Fruit fly (Drosophila melanogaster): ENCODE data around the gene opa.

DNA sequence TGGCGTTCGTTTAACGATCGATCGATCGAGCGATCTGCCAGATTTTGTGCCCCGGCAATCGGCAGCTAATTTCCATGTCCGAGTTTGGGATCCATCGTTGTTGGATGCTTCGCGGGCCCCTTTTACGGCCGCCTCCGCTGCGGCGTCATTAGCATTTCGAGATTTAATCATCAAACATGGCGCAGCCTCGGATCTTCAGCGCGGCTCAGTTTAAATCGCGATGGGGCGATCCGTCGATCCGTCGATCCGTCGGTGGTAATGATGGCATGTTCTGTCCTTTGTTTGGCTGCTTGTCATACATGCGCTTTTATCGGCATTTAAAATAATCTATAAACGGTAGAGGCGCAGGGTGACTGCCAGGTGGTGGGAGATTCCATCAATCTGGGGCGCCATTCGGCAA, 47.8 kb downstream of the opa start:
- TF ChIP-seq CG32264 (GFP tag; optimal IDR thresholded peaks at IDR 0.05) = no peak
- no peak for TF ChIP-seq Hnf4 (GFP tag; optimal IDR thresholded peaks at IDR 0.05)
- TF ChIP-seq psq (GFP tag; optimal IDR thresholded peaks at IDR 0.05) = no peak
- TF ChIP-seq h (GFP tag; optimal IDR thresholded peaks at IDR 0.05) = no peak
- TF ChIP-seq sv (GFP tag; optimal IDR thresholded peaks at IDR 0.05) = no peak
- no peak for TF ChIP-seq tai (GFP tag; optimal IDR thresholded peaks at IDR 0.05)
- no peak for TF ChIP-seq usp (GFP tag; optimal IDR thresholded peaks at IDR 0.05)
- no peak for TF ChIP-seq fru (GFP tag; optimal IDR thresholded peaks at IDR 0.05)
- TF ChIP-seq foxo (GFP tag; optimal IDR thresholded peaks at IDR 0.05) = no peak
- TF ChIP-seq woc (GFP tag; optimal IDR thresholded peaks at IDR 0.05) = no peak
- no peak for TF ChIP-seq brk (GFP tag; optimal IDR thresholded peaks at IDR 0.05)
- TF ChIP-seq Dif (GFP tag; optimal IDR thresholded peaks at IDR 0.05; ENCODE audit: partially characterized antibody) = no peak
- TF ChIP-seq br (GFP tag; optimal IDR thresholded peaks at IDR 0.05) = no peak
